Worm (Caenorhabditis elegans) whole organism, young adult: Measurements from ENCODE around the gene srn-1.

Experiments
- C06A6.2 ChIP-seq: fragments of 200-800 bp; sonication (Bioruptor generic); conservative IDR thresholded peaks from 2 replicates; pipeline ENCODE4 v1.3.6; 2022; ENCODE audit warnings: missing genetic modification characterization, missing compliant biosample characterization
- D2030.7 ChIP-seq: fragments of 200-800 bp; sonication (Bioruptor generic); IDR thresholded peaks from 2 replicates; pipeline ENCODE4 v1.3.6; 2022; ENCODE audit warnings: missing genetic modification reagents, missing genetic modification characterization, missing compliant biosample characterization
- F10E7.11 ChIP-seq: sonication (generic microtip); optimal IDR thresholded peaks from 2 replicates; lab custom pipeline; 2017; ENCODE audit warnings: mild to moderate bottlenecking, missing genetic modification characterization, moderate library complexity, missing compliant biosample characterization
- F49E8.2 ChIP-seq: sonication (generic microtip); optimal IDR thresholded peaks from 3 replicates; lab custom pipeline; 2017; ENCODE audit warnings: missing genetic modification characterization, mild to moderate bottlenecking, missing compliant biosample characterization, antibody characterized with exemption, moderate library complexity; ENCODE audit not compliant: insufficient read depth
- F52B5.7 ChIP-seq: sonication (generic microtip); optimal IDR thresholded peaks from 2 replicates; lab custom pipeline; 2016; ENCODE audit warnings: mild to moderate bottlenecking, missing genetic modification characterization, missing compliant biosample characterization
- F55B11.4 ChIP-seq: sonication (generic microtip); optimal IDR thresholded peaks from 2 replicates; lab custom pipeline; 2016; ENCODE audit warnings: missing compliant biosample characterization, missing genetic modification characterization, borderline replicate concordance; ENCODE audit not compliant: insufficient read depth
- Y56A3A.18 ChIP-seq: fragments of 200-800 bp; sonication (Bioruptor generic); IDR thresholded peaks from 2 replicates; pipeline ENCODE4 v1.3.6; 2022; ENCODE audit warnings: missing genetic modification reagents, missing genetic modification characterization, missing compliant biosample characterization
- Y67H2A.10 ChIP-seq: fragments of 200-800 bp; sonication (Bioruptor generic); conservative IDR thresholded peaks from 2 replicates; pipeline ENCODE4 v1.3.6; 2022; ENCODE audit warnings: missing genetic modification reagents, missing genetic modification characterization, missing compliant biosample characterization
- Y79H2A.3 ChIP-seq: fragments of 200-800 bp; sonication (Bioruptor generic); conservative IDR thresholded peaks from 2 replicates; pipeline ENCODE4 v1.3.6; 2022; ENCODE audit warnings: missing genetic modification reagents, missing genetic modification characterization, missing compliant biosample characterization
- attf-6 ChIP-seq: fragments of 200-800 bp; sonication (Bioruptor generic); IDR thresholded peaks from 2 replicates; pipeline ENCODE4 v1.3.6; 2022; ENCODE audit warnings: missing genetic modification reagents, missing genetic modification characterization, missing compliant biosample characterization
- bed-1 ChIP-seq: fragments of 200-800 bp; sonication (Bioruptor generic); IDR thresholded peaks from 2 replicates; pipeline ENCODE4 v1.3.6; 2022; ENCODE audit warnings: missing genetic modification reagents, missing genetic modification characterization, missing compliant biosample characterization
- bed-2 ChIP-seq: fragments of 200-800 bp; sonication (Bioruptor generic); IDR thresholded peaks from 2 replicates; pipeline ENCODE4 v1.3.6; 2022; ENCODE audit warnings: missing genetic modification reagents, missing genetic modification characterization, missing compliant biosample characterization
- ccch-3 ChIP-seq: fragments of 200-800 bp; sonication (Bioruptor generic); optimal IDR thresholded peaks from 2 replicates; lab custom pipeline; 2018; ENCODE audit warnings: mild to moderate bottlenecking, missing genetic modification characterization, missing compliant biosample characterization
- cebp-2 ChIP-seq: fragments of 200-800 bp; sonication (Bioruptor generic); IDR thresholded peaks from 2 replicates; pipeline ENCODE4 v1.3.6; 2022; ENCODE audit warnings: missing genetic modification characterization, missing compliant biosample characterization
- ceh-58 ChIP-seq: fragments of 200-800 bp; sonication (Bioruptor generic); IDR thresholded peaks from 2 replicates; pipeline ENCODE4 v1.3.6; 2022; ENCODE audit warnings: missing genetic modification characterization, missing compliant biosample characterization
- dpff-1 ChIP-seq: sonication (generic microtip); optimal IDR thresholded peaks from 2 replicates; lab custom pipeline; 2017; ENCODE audit warnings: mild to moderate bottlenecking, missing genetic modification characterization, missing compliant biosample characterization
- ets-4 ChIP-seq: fragments of 200-800 bp; sonication (Bioruptor generic); optimal IDR thresholded peaks from 2 replicates; lab custom pipeline; 2018; ENCODE audit warnings: mild to moderate bottlenecking, missing genetic modification characterization, missing compliant biosample characterization
- gei-17 ChIP-seq: fragments of 200-800 bp; sonication (Bioruptor generic); optimal IDR thresholded peaks from 2 replicates; lab custom pipeline; 2018; ENCODE audit warnings: mild to moderate bottlenecking, missing genetic modification characterization, missing compliant biosample characterization
- hmg-20 ChIP-seq: fragments of 200-800 bp; sonication (Bioruptor generic); IDR thresholded peaks from 2 replicates; pipeline ENCODE4 v1.3.6; 2022; ENCODE audit warnings: missing genetic modification reagents, missing genetic modification characterization, missing compliant biosample characterization
- hsf-1 ChIP-seq: fragments of 200-800 bp; sonication (Bioruptor generic); IDR thresholded peaks from 2 replicates; pipeline ENCODE4 v1.3.6; 2022; ENCODE audit warnings: missing genetic modification reagents, missing genetic modification characterization, missing compliant biosample characterization
- let-526 ChIP-seq: fragments of 200-800 bp; sonication (Bioruptor generic); IDR thresholded peaks from 2 replicates; pipeline ENCODE4 v1.3.6; 2022; ENCODE audit warnings: missing genetic modification reagents, missing genetic modification characterization, missing compliant biosample characterization
- let-607 ChIP-seq, 2 experiments: fragments of 200-800 bp in 1 of 2; sonication (Bioruptor generic) in 1 of 2; sonication (generic microtip) in 1 of 2; optimal IDR thresholded peaks; 2 replicates each; lab custom pipeline; 2016 to 2018; ENCODE audit warnings: mild to moderate bottlenecking in 2 of 2, missing compliant biosample characterization in 2 of 2, missing genetic modification characterization in 2 of 2, moderate library complexity in 2 of 2, missing genotype in 1 of 2
- lin-26 ChIP-seq: fragments of 200-800 bp; sonication (Bioruptor generic); IDR thresholded peaks from 2 replicates; pipeline ENCODE4 v1.3.6; 2022; ENCODE audit warnings: missing genetic modification reagents, missing genetic modification characterization, missing compliant biosample characterization
- lin-54 ChIP-seq: fragments of 200-800 bp; sonication (Bioruptor generic); optimal IDR thresholded peaks from 2 replicates; lab custom pipeline; 2018; ENCODE audit warnings: mild to moderate bottlenecking, missing genetic modification characterization, missing compliant biosample characterization
- madf-10 ChIP-seq: sonication (generic microtip); optimal IDR thresholded peaks from 2 replicates; lab custom pipeline; 2016; ENCODE audit warnings: mild to moderate bottlenecking, missing genetic modification characterization, missing compliant biosample characterization
- mes-4 ChIP-seq: sonication (generic microtip); optimal IDR thresholded peaks from 2 replicates; lab custom pipeline; 2016; ENCODE audit warnings: missing genotype, missing genetic modification characterization, missing compliant biosample characterization
- nhr-179 ChIP-seq: sonication (generic microtip); optimal IDR thresholded peaks from 2 replicates; lab custom pipeline; 2016; ENCODE audit warnings: mild to moderate bottlenecking, missing genetic modification characterization, missing compliant biosample characterization
- nhr-80 ChIP-seq: sonication (generic microtip); optimal IDR thresholded peaks from 2 replicates; lab custom pipeline; 2016; ENCODE audit warnings: missing genetic modification characterization, missing compliant biosample characterization
- rcor-1 ChIP-seq: fragments of 200-800 bp; sonication (Bioruptor generic); IDR thresholded peaks from 2 replicates; pipeline ENCODE4 v1.3.6; 2022; ENCODE audit warnings: missing genetic modification reagents, missing genetic modification characterization, missing compliant biosample characterization
- repo-1 ChIP-seq: sonication (generic microtip); optimal IDR thresholded peaks from 2 replicates; lab custom pipeline; 2017; ENCODE audit warnings: mild to moderate bottlenecking, missing genetic modification characterization, missing compliant biosample characterization
- snpc-1.3 ChIP-seq: sonication (generic microtip); optimal IDR thresholded peaks from 2 replicates; lab custom pipeline; 2017; ENCODE audit warnings: missing genetic modification characterization, mild to moderate bottlenecking, missing compliant biosample characterization, antibody characterized with exemption, moderate library complexity, missing genotype, missing genetic modification reagents; ENCODE audit not compliant: insufficient read depth
- xnd-1 ChIP-seq: sonication (generic microtip); optimal IDR thresholded peaks from 2 replicates; lab custom pipeline; 2016; ENCODE audit warnings: missing genotype, missing genetic modification reagents, missing genetic modification characterization, missing compliant biosample characterization
- zim-3 ChIP-seq: sonication (generic microtip); optimal IDR thresholded peaks from 2 replicates; lab custom pipeline; 2017; ENCODE audit warnings: mild to moderate bottlenecking, missing genetic modification characterization, moderate library complexity, missing compliant biosample characterization
- ztf-28 ChIP-seq: fragments of 200-800 bp; sonication (Bioruptor generic); IDR thresholded peaks from 2 replicates; pipeline ENCODE4 v1.3.6; 2022; ENCODE audit warnings: missing genetic modification reagents, missing genetic modification characterization, missing compliant biosample characterization
- ztf-3 ChIP-seq: fragments of 200-800 bp; sonication (Bioruptor generic); optimal IDR thresholded peaks from 2 replicates; lab custom pipeline; 2018; ENCODE audit warnings: mild to moderate bottlenecking, missing genetic modification characterization, missing compliant biosample characterization

Gene srn-1

ce11 chrV:6259139-6259538 is 27.1 kb downstream of the srn-1 start, which contains the start of gene K08B12.1:
TSS of gene K08B12.1 (plus strand) at chrV:6259367.
- no peak for TF ChIP-seq C06A6.2
- TF ChIP-seq cebp-2, result 0 out of 2 replicates have a peak, but pooled peaks have one; percentile 49

ce11 chrV:6253936-6254335 is 32.3 kb downstream of the srn-1 start:
- TF ChIP-seq F10E7.11 (tag; lab: Kevin White, UChicago) (no peak), let-607 (tag; optimal IDR thresholded peaks at IDR 0.05; lab: Kevin White, UChicago) (no peak), dpff-1 (tag; lab: Kevin White, UChicago) (no peak), Y56A3A.18 (GFP tag; lab: Robert Waterston, UW) (no peak), Y79H2A.3 (no peak), gei-17 (GFP tag; lab: Kevin White, UChicago) (no peak), bed-1 (no peak), hmg-20 (GFP tag; lab: Robert Waterston, UW) (no peak), F52B5.7 (tag; lab: Kevin White, UChicago) (no peak), lin-26 (GFP tag; lab: Robert Waterston, UW) (no peak), ets-4 (no peak), lin-54 (GFP tag; lab: Kevin White, UChicago) (no peak), mes-4 (tag; lab: Kevin White, UChicago) (no peak), ztf-3 (no peak), D2030.7 (GFP tag; lab: Robert Waterston, UW) (no peak), attf-6 (no peak), snpc-1.3 (tag; lab: Kevin White, UChicago) (no peak), let-526 (GFP tag; lab: Robert Waterston, UW) (no peak)

ce11 chrV:6250959-6251598 is 35.2 kb downstream of the srn-1 start:
- peak; percentile 24 for TF ChIP-seq madf-10
- TF ChIP-seq let-607 (tag; optimal IDR thresholded peaks at IDR 0.05; lab: Kevin White, UChicago), result peak in 1 of 2 experiments; percentile 54
- peak; percentile 88 for TF ChIP-seq nhr-80 (tag; lab: Kevin White, UChicago)
- no peak for TF ChIP-seq dpff-1 (tag; lab: Kevin White, UChicago)
- TF ChIP-seq nhr-179 (tag; lab: Kevin White, UChicago), result no peak
- TF ChIP-seq F49E8.2, result no peak

ce11 chrV:6249135-6249534 is 37.1 kb downstream of the srn-1 start:
- TF ChIP-seq F55B11.4 (tag; lab: Kevin White, UChicago), result no peak
- no peak for TF ChIP-seq ccch-3 (GFP tag; lab: Kevin White, UChicago)
- no peak for TF ChIP-seq zim-3 (tag; lab: Kevin White, UChicago)
- no peak for TF ChIP-seq repo-1 (tag; lab: Kevin White, UChicago)
- TF ChIP-seq nhr-80 (tag; lab: Kevin White, UChicago), result no peak
- TF ChIP-seq xnd-1 (tag; lab: Kevin White, UChicago), result no peak
- no peak for TF ChIP-seq Y67H2A.10 (GFP tag; lab: Robert Waterston, UW)
- TF ChIP-seq ceh-58 (GFP tag; lab: Robert Waterston, UW), result no peak
- no peak for TF ChIP-seq hsf-1 (GFP tag; lab: Robert Waterston, UW)

- TF ChIP-seq ztf-28 (GFP tag; lab: Robert Waterston, UW) (0 out of 2 replicates have a peak, but pooled peaks have one; percentile 32), dpff-1 (tag; lab: Kevin White, UChicago) (no peak), bed-2 (GFP tag; lab: Robert Waterston, UW) (no peak), rcor-1 (GFP tag; lab: Robert Waterston, UW) (no peak)
Measured at ce11 chrV:6248714-6249113, 37.5 kb downstream of the srn-1 start.
